Worm (Caenorhabditis elegans) whole organism, L1 larva: Measurements from ENCODE around the gene sgcb-1.
A peak's percentile ranks its signal among the peaks of the same experiment; 100 is the strongest.

ENCODE experiments used
- C04F5.9 ChIP-seq: sonication (generic microtip); optimal IDR thresholded peaks from 2 replicates; lab custom pipeline; 2016; ENCODE audit warnings: missing genetic modification characterization, missing compliant biosample characterization
- Y116A8C.19 ChIP-seq: sonication (generic microtip); optimal IDR thresholded peaks from 2 replicates; lab custom pipeline; 2016; ENCODE audit warnings: missing compliant biosample characterization, missing genetic modification characterization, borderline replicate concordance
- aly-2 ChIP-seq: fragments of 150-350 bp; optimal IDR thresholded peaks from 2 replicates; lab custom pipeline; 2014; ENCODE audit warnings: missing biosample characterization, missing genetic modification characterization
- blmp-1 ChIP-seq: fragments of 150-350 bp; optimal IDR thresholded peaks from 2 replicates; lab custom pipeline; 2014; ENCODE audit warnings: missing biosample characterization, missing genetic modification characterization
- dsc-1 ChIP-seq: sonication (generic microtip); optimal IDR thresholded peaks from 2 replicates; lab custom pipeline; 2016; ENCODE audit warnings: mild to moderate bottlenecking, missing genetic modification characterization, missing compliant biosample characterization
- efl-3 ChIP-seq: fragments of 200-800 bp; sonication (Bioruptor generic); optimal IDR thresholded peaks from 2 replicates; lab custom pipeline; 2018; ENCODE audit warnings: mild to moderate bottlenecking, missing genetic modification characterization, missing compliant biosample characterization
- elt-3 ChIP-seq, 6 experiments: fragments of 150-350 bp in 1 of 6; sonication (generic microtip); optimal IDR thresholded peaks; 2 replicates each; lab custom pipeline; 2017 to 2018; ENCODE audit warnings: missing biosample characterization in 6 of 6, missing genetic modification characterization in 6 of 6, inconsistent platforms in 1 of 6
- fkh-4 ChIP-seq: sonication (generic microtip); optimal IDR thresholded peaks from 2 replicates; lab custom pipeline; 2016; ENCODE audit warnings: missing compliant biosample characterization, missing genetic modification characterization, borderline replicate concordance
- irx-1 ChIP-seq: sonication (generic microtip); optimal IDR thresholded peaks from 2 replicates; lab custom pipeline; 2016; ENCODE audit warnings: missing genetic modification characterization, missing compliant biosample characterization
- jun-1 ChIP-seq: fragments of 150-350 bp; optimal IDR thresholded peaks from 2 replicates; lab custom pipeline; 2014; ENCODE audit warnings: missing biosample characterization, missing genetic modification reagents, missing genetic modification characterization
- lin-13 ChIP-seq: fragments of 150-350 bp; optimal IDR thresholded peaks from 2 replicates; lab custom pipeline; 2014; ENCODE audit warnings: missing biosample characterization, missing genetic modification reagents, missing genetic modification characterization
- lin-14 ChIP-seq: fragments of 200-800 bp; sonication (Bioruptor generic); optimal IDR thresholded peaks from 2 replicates; lab custom pipeline; 2018; ENCODE audit warnings: mild to moderate bottlenecking, missing genetic modification characterization, moderate library complexity, missing compliant biosample characterization
- lin-35 ChIP-seq, 2 experiments: fragments of 150-350 bp; optimal IDR thresholded peaks; 2 replicates each; lab custom pipeline; 2014; ENCODE audit warnings: missing biosample characterization in 2 of 2, missing genetic modification characterization in 2 of 2, missing genetic modification reagents in 2 of 2
- mef-2 ChIP-seq: fragments of 150-350 bp; optimal IDR thresholded peaks from 2 replicates; lab custom pipeline; 2014; ENCODE audit warnings: missing biosample characterization, missing genetic modification characterization
- nhr-11 ChIP-seq: fragments of 150-350 bp; optimal IDR thresholded peaks from 2 replicates; lab custom pipeline; 2014; ENCODE audit warnings: missing biosample characterization, missing genetic modification characterization
- nhr-28 ChIP-seq: fragments of 150-350 bp; optimal IDR thresholded peaks from 2 replicates; lab custom pipeline; 2014; ENCODE audit warnings: missing biosample characterization, missing genetic modification characterization
- nhr-71 ChIP-seq: sonication (generic microtip); optimal IDR thresholded peaks from 2 replicates; lab custom pipeline; 2016; ENCODE audit warnings: mild to moderate bottlenecking, missing genetic modification characterization, moderate library complexity, missing compliant biosample characterization
- nhr-85 ChIP-seq: sonication (generic microtip); peaks from one replicate; lab custom pipeline; 2016; ENCODE audit warnings: missing genetic modification characterization, inconsistent platforms, missing compliant biosample characterization
- nhr-90 ChIP-seq: sonication (generic microtip); optimal IDR thresholded peaks from 2 replicates; lab custom pipeline; 2016; ENCODE audit warnings: mild to moderate bottlenecking, missing genetic modification characterization, missing compliant biosample characterization; ENCODE audit not compliant: poor library complexity
- pag-3 ChIP-seq: sonication (generic microtip); optimal IDR thresholded peaks from 2 replicates; lab custom pipeline; 2017; ENCODE audit warnings: missing genetic modification characterization, mild to moderate bottlenecking, missing compliant biosample characterization, antibody characterized with exemption, borderline replicate concordance; ENCODE audit not compliant: insufficient read depth
- skn-1 ChIP-seq: fragments of 150-350 bp; optimal IDR thresholded peaks from 2 replicates; lab custom pipeline; 2014; ENCODE audit warnings: missing biosample characterization, missing genetic modification characterization
- swsn-7 ChIP-seq: sonication (generic microtip); optimal IDR thresholded peaks from 2 replicates; lab custom pipeline; 2016; ENCODE audit warnings: missing genetic modification characterization, missing compliant biosample characterization
- tbx-2 ChIP-seq: sonication (generic microtip); optimal IDR thresholded peaks from 2 replicates; lab custom pipeline; 2016; ENCODE audit warnings: missing genetic modification characterization, missing compliant biosample characterization
- tlp-1 ChIP-seq: fragments of 150-350 bp; optimal IDR thresholded peaks from 2 replicates; lab custom pipeline; 2014; ENCODE audit warnings: missing biosample characterization, missing genetic modification characterization
- xbp-1 ChIP-seq: sonication (generic microtip); optimal IDR thresholded peaks from 2 replicates; lab custom pipeline; 2016; ENCODE audit warnings: missing genetic modification characterization, missing compliant biosample characterization
- zag-1 ChIP-seq: fragments of 150-350 bp; optimal IDR thresholded peaks from 2 replicates; lab custom pipeline; 2014; ENCODE audit warnings: missing biosample characterization, missing genetic modification characterization
- zip-4 ChIP-seq: fragments of 200-800 bp; sonication (Bioruptor generic); optimal IDR thresholded peaks from 2 replicates; lab custom pipeline; 2018; ENCODE audit warnings: mild to moderate bottlenecking, missing genetic modification characterization, moderate library complexity, missing compliant biosample characterization
- ztf-11 ChIP-seq, 2 experiments: sonication (generic microtip); optimal IDR thresholded peaks; 2 replicates each; lab custom pipeline; 2016 to 2017; ENCODE audit warnings: missing genetic modification characterization in 2 of 2, missing biosample characterization in 1 of 2, missing compliant biosample characterization in 1 of 2

Gene sgcb-1

DNA sequence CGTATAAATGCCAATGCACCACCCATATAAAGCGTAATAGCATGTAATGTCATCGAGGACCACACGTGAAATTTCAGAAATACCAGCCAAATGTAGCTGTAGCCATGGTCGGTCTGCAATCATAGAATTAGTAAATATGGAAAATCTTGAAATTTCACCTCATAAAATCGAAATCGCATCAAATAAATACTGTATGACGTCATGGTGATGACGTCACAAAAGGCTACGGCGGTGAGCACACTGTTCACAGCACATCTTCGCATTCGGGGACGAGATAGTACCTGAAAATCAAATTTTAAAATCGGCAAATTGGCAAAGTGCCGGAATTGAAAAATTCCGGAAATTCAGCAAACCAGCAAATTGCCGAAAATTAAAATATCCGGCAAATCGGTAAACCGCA, 23.6 kb downstream of the sgcb-1 start:
- TF ChIP-seq tlp-1 (no peak), nhr-90 (no peak), pag-3 (tag; lab: Kevin White, UChicago) (no peak), C04F5.9 (tag; lab: Kevin White, UChicago) (no peak), nhr-85 (no peak)

- peak; percentile 21 for TF ChIP-seq tbx-2 (tag; lab: Kevin White, UChicago)
- peak in 1 of 2 experiments; percentile 16 for TF ChIP-seq ztf-11 (tag; optimal IDR thresholded peaks at IDR 0.05; lab: Kevin White, UChicago)
- TF ChIP-seq swsn-7 (tag; lab: Kevin White, UChicago) = no peak
- TF ChIP-seq lin-14 (GFP tag; lab: Kevin White, UChicago) = peak; percentile 65
- no peak for TF ChIP-seq nhr-11 (tag; lab: Kevin White, UChicago)
- TF ChIP-seq skn-1 (tag; lab: Kevin White, UChicago) = no peak
- peak; percentile 5 for TF ChIP-seq nhr-71 (tag; lab: Kevin White, UChicago)
- TF ChIP-seq efl-3 (GFP tag; lab: Kevin White, UChicago) = no peak
Observed at ce11 chrII:354494-354893, 28.4 kb downstream of the sgcb-1 start.

ce11 chrII:356969-357368, 30.9 kb downstream of the sgcb-1 start, which contains the start of gene dmsr-4:
dmsr-4 (minus strand) TSS chrII:357069.
- no peak for TF ChIP-seq nhr-28 (tag; lab: Kevin White, UChicago)

DNA sequence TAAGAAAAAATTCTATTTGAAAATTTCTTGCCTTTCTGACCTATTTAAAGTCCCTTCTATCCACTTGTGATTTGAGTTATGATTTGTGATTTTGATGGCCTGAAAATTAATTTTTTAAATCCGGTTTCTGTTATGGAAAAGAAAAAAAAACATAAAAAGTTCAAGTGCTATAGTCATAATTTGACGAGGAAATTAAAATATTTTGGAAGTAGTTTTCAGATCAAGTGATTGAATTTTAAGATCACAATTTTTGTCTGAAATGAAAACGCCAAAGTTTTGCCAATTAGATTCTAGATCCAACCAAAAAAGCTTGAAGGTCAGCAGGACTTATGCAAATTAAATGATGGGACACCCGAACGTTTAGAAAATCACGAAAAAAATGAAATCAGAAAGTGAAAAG, 41.4 kb downstream of the sgcb-1 start, which contains the start of gene ptr-3:
ptr-3 (minus strand) TSS at position 101 of the 400 bp plus-strand sequence.
- TF ChIP-seq pag-3 (tag; lab: Kevin White, UChicago) (no peak), lin-35 (GFP tag; optimal IDR thresholded peaks at IDR 0.05; lab: Kevin White, UChicago) (no peak), irx-1 (tag; lab: Kevin White, UChicago) (no peak), dsc-1 (tag; lab: Kevin White, UChicago) (no peak), zip-4 (GFP tag; lab: Kevin White, UChicago) (no peak), swsn-7 (tag; lab: Kevin White, UChicago) (no peak), aly-2 (no peak), lin-13 (GFP tag; lab: Kevin White, UChicago) (no peak)
- TF ChIP-seq, all 84 proteins: peak for 0

- TF ChIP-seq zag-1 (tag; lab: Kevin White, UChicago) (no peak), irx-1 (tag; lab: Kevin White, UChicago) (no peak), fkh-4 (no peak), elt-3 (tag; optimal IDR thresholded peaks at IDR 0.05; lab: Kevin White, UChicago) (no peak), nhr-71 (tag; lab: Kevin White, UChicago) (no peak), Y116A8C.19 (tag; lab: Kevin White, UChicago) (no peak), jun-1 (tag; lab: Kevin White, UChicago) (no peak)
Observed at ce11 chrII:370394-370793, 44.3 kb downstream of the sgcb-1 start.

DNA sequence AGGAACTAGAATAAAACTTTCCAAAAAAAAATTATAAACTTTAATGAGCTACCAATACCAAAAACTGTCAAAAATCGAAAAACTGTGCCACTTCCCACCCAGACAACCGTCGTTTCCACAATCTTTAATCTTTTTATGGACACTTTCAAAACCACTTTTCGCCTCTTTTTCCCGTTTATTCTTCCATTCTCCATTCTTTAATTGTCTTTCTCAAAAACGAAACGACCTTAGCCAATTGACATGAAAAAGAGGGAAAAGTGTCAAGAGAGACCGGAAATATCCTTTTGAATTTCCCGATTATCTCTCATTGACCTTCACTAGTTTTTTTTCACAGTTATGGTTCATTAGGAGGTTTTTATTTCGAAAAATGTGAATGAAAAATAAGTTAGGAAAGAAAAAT, 45.4 kb downstream of the sgcb-1 start:
- TF ChIP-seq blmp-1 (tag; lab: Kevin White, UChicago) (peak; percentile 78), mef-2 (no peak), nhr-85 (peak; percentile 69)

DNA sequence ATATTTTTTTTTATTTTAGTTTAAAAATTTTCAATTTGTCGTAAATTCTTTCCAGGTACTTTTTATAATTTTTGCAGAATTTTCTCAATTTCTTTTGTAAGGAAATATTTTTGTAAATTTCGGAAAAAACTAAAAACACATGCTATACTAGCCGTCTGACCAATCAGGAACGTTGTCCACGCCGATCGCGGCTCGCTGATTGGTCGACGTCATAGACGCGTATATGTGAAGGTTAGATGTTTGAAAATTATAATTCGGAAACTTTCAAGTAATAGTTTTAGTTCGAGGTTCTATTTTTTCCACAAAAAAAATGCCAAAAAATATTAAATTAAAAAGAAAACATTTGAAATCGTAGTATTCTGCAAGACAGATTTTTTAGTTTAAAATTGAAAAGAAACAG, 46.1 kb downstream of the sgcb-1 start:
- TF ChIP-seq skn-1 (tag; lab: Kevin White, UChicago) = no peak
- no peak for TF ChIP-seq nhr-85
- TF ChIP-seq xbp-1 (tag; lab: Kevin White, UChicago) = peak; percentile 67
- TF ChIP-seq pag-3 (tag; lab: Kevin White, UChicago) = no peak
